Fruit fly (Drosophila melanogaster) whole organism, wandering third instar larva: ENCODE data around the gene Muc96D.

ENCODE experiments used
- Abd-B ChIP-seq: fragments of >200 bp; optimal IDR thresholded peaks from 2 replicates; lab custom pipeline; 2017; ENCODE audit warnings: missing biosample characterization, missing genetic modification characterization
- usp ChIP-seq: fragments of >200 bp; optimal IDR thresholded peaks from 2 replicates; lab custom pipeline; 2017; ENCODE audit warnings: missing biosample characterization, missing genetic modification characterization

dm6 chr3R:25427175-25427574, 26.7 kb upstream of the Muc96D start:
- TF ChIP-seq usp, result no peak
- no peak for TF ChIP-seq Abd-B (GFP tag; lab: Kevin White, UChicago)
